Worm (Caenorhabditis elegans): ENCODE measurements around the gene ZK512.7.

DNA sequence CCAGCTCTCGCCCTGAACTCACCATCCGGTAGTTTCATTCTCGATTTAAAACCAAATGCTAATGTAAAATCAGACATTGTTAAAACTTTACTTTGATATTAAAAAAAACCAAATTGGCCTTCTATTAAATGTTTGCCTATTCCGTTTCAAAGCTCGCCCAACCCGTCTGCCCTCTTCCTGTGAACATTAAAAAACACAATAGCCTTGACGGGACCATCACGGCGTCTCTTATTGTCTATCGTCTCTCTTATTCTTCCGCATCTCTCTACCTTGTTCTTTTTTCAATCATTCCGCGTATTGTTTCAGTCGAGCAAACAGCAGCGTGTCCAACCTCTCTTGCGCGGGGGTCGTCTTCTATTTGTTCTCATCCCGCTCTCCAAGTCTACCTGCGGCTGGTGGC is 23.9 kb downstream of the ZK512.7 start, which contains the start of gene ZK512.1:
- no peak for TF ChIP-seq ama-1 (optimal IDR thresholded peaks at IDR 0.05)
- TF ChIP-seq ztf-4 (tag; optimal IDR thresholded peaks at IDR 0.05) = no peak
- no peak for TF ChIP-seq unc-62 (GFP tag; optimal IDR thresholded peaks at IDR 0.05)
- no peak for TF ChIP-seq sea-2 (GFP tag; optimal IDR thresholded peaks at IDR 0.05)
- no peak for TF ChIP-seq egl-27 (tag; optimal IDR thresholded peaks at IDR 0.05)
- no peak for TF ChIP-seq daf-12 (tag; optimal IDR thresholded peaks at IDR 0.05)
- TF ChIP-seq lin-15B (tag; optimal IDR thresholded peaks at IDR 0.05) = no peak
- no peak for TF ChIP-seq nhr-76 (tag; optimal IDR thresholded peaks at IDR 0.05)
- TF ChIP-seq fos-1 (tag; optimal IDR thresholded peaks at IDR 0.05) = no peak
- TF ChIP-seq elt-1 (tag; optimal IDR thresholded peaks at IDR 0.05) = no peak

Measured in whole organism, L3 larva.